Fruit fly (Drosophila melanogaster) whole organism, embryonic: Measurements from ENCODE around the gene CG18598.

Source experiments
- Abd-B ChIP-seq: fragments of 200-800 bp; sonication (Bioruptor generic); optimal IDR thresholded peaks from 2 replicates; lab custom pipeline; 2018; ENCODE audit warnings: missing biosample characterization, mild to moderate bottlenecking, missing genetic modification characterization, moderate library complexity
- Ada2b ChIP-seq: fragments of 200-800 bp; sonication (Bioruptor generic); IDR thresholded peaks from 2 replicates; pipeline ENCODE4 v1.3.6; 2022; ENCODE audit warnings: missing biosample characterization, missing genetic modification characterization
- Aef1 ChIP-seq: fragments of 200-800 bp; sonication (Bioruptor generic); IDR thresholded peaks from 3 replicates; pipeline ENCODE4 v1.3.6; 2022; ENCODE audit warnings: missing biosample characterization, missing genetic modification characterization
- CG10209 ChIP-seq: fragments of 200-800 bp; sonication (Bioruptor generic); optimal IDR thresholded peaks from 3 replicates; lab custom pipeline; 2017; ENCODE audit warnings: missing biosample characterization, mild to moderate bottlenecking, missing genetic modification characterization, missing genetic modification reagents
- CG10267 ChIP-seq: fragments of 200-800 bp; sonication (Bioruptor generic); optimal IDR thresholded peaks from 2 replicates; lab custom pipeline; 2018; ENCODE audit warnings: missing biosample characterization, mild to moderate bottlenecking, missing genetic modification characterization, moderate library complexity
- CG10321 ChIP-seq: fragments of 200-800 bp; sonication (Bioruptor generic); IDR thresholded peaks from 2 replicates; pipeline ENCODE4 v1.3.6; 2022; ENCODE audit warnings: missing biosample characterization, missing genetic modification characterization
- CG11247 ChIP-seq: fragments of 200-800 bp; sonication (Bioruptor generic); IDR thresholded peaks from 2 replicates; pipeline ENCODE4 v1.3.6; 2022; ENCODE audit warnings: missing biosample characterization, missing genetic modification characterization
- CG11398 ChIP-seq: fragments of 200-800 bp; sonication (Bioruptor generic); optimal IDR thresholded peaks from 2 replicates; lab custom pipeline; 2016; ENCODE audit warnings: missing biosample characterization, missing genetic modification characterization
- CG11560 ChIP-seq: fragments of 200-800 bp; sonication (Bioruptor generic); IDR thresholded peaks from 3 replicates; pipeline ENCODE4 v1.3.6; 2022; ENCODE audit warnings: missing biosample characterization, missing genetic modification characterization
- CG12071 ChIP-seq: fragments of 200-800 bp; sonication (Bioruptor generic); optimal IDR thresholded peaks from 3 replicates; lab custom pipeline; 2018; ENCODE audit warnings: missing biosample characterization, mild to moderate bottlenecking, missing genetic modification characterization
- CG12942 ChIP-seq: fragments of 200-800 bp; sonication (Bioruptor generic); optimal IDR thresholded peaks from 3 replicates; lab custom pipeline; 2016; ENCODE audit warnings: missing biosample characterization, missing genetic modification characterization
- CG13296 ChIP-seq: fragments of 200-800 bp; sonication (Bioruptor generic); optimal IDR thresholded peaks from 3 replicates; lab custom pipeline; 2018; ENCODE audit warnings: missing biosample characterization, mild to moderate bottlenecking, missing genetic modification characterization
- CG14014 ChIP-seq: fragments of 200-800 bp; sonication (Bioruptor generic); IDR thresholded peaks from 2 replicates; pipeline ENCODE4 v1.3.6; 2022; ENCODE audit warnings: missing biosample characterization, missing genetic modification characterization
- CG15011 ChIP-seq: fragments of 200-800 bp; sonication (Bioruptor generic); optimal IDR thresholded peaks from 3 replicates; lab custom pipeline; 2018; ENCODE audit warnings: missing biosample characterization, mild to moderate bottlenecking, missing genetic modification characterization
- CG17568 ChIP-seq: fragments of 200-800 bp; sonication (Bioruptor generic); optimal IDR thresholded peaks from 2 replicates; lab custom pipeline; 2018; ENCODE audit warnings: missing biosample characterization, mild to moderate bottlenecking, missing genetic modification characterization, moderate library complexity
- CG17802 ChIP-seq: fragments of 200-800 bp; sonication (Bioruptor generic); optimal IDR thresholded peaks from 2 replicates; lab custom pipeline; 2018; ENCODE audit warnings: missing biosample characterization, mild to moderate bottlenecking, missing genetic modification characterization, moderate library complexity
- CG33213 ChIP-seq: fragments of 200-800 bp; sonication (Bioruptor generic); optimal IDR thresholded peaks from 3 replicates; lab custom pipeline; 2016; ENCODE audit warnings: missing biosample characterization, missing genetic modification characterization
- CG4328 ChIP-seq: fragments of 200-800 bp; sonication (Bioruptor generic); optimal IDR thresholded peaks from 3 replicates; lab custom pipeline; 2017; ENCODE audit warnings: missing biosample characterization, missing genetic modification reagents, missing genetic modification characterization
- CG4617 ChIP-seq: fragments of 200-800 bp; sonication (Bioruptor generic); optimal IDR thresholded peaks from 3 replicates; lab custom pipeline; 2016; ENCODE audit warnings: missing biosample characterization, missing genetic modification characterization, borderline replicate concordance
- CG5245 ChIP-seq: fragments of 200-800 bp; sonication (Bioruptor generic); optimal IDR thresholded peaks from 3 replicates; lab custom pipeline; 2016; ENCODE audit warnings: missing biosample characterization, missing genetic modification characterization
- CG6689 ChIP-seq: fragments of 200-800 bp; sonication (Bioruptor generic); IDR thresholded peaks from 2 replicates; pipeline ENCODE4 v1.3.6; 2022; ENCODE audit warnings: missing biosample characterization, missing genetic modification characterization
- CG9876 ChIP-seq: fragments of 200-800 bp; sonication (Bioruptor generic); optimal IDR thresholded peaks from 2 replicates; lab custom pipeline; 2016; ENCODE audit warnings: missing biosample characterization, missing genetic modification characterization
- CoRest ChIP-seq: fragments of 200-800 bp; sonication (Bioruptor generic); optimal IDR thresholded peaks from 3 replicates; lab custom pipeline; 2018; ENCODE audit warnings: missing biosample characterization, mild to moderate bottlenecking, missing genetic modification characterization, moderate library complexity
- Eip74EF ChIP-seq, 2 experiments: fragments of 200-800 bp in 1 of 2; fragments of >200 bp in 1 of 2; sonication (Bioruptor generic) in 1 of 2; optimal IDR thresholded peaks; 2 replicates each; lab custom pipeline; 2017 to 2019; ENCODE audit warnings: missing biosample characterization in 2 of 2, missing genetic modification characterization in 2 of 2, mild to moderate bottlenecking in 1 of 2, moderate library complexity in 1 of 2
- Elba2 ChIP-seq: fragments of 200-800 bp; sonication (Bioruptor generic); optimal IDR thresholded peaks from 3 replicates; lab custom pipeline; 2016; ENCODE audit warnings: missing biosample characterization, missing genetic modification characterization
- Gug ChIP-seq: fragments of 200-800 bp; sonication (Bioruptor generic); IDR thresholded peaks from 4 replicates; pipeline ENCODE4 v1.3.6; 2022; ENCODE audit warnings: missing biosample characterization, missing genetic modification characterization
- Hr78 ChIP-seq, 2 experiments: fragments of 200-800 bp in 1 of 2; fragments of >200 bp in 1 of 2; sonication (Bioruptor generic) in 1 of 2; optimal IDR thresholded peaks; 2 replicates each; lab custom pipeline; 2017 to 2019; ENCODE audit warnings: missing biosample characterization in 2 of 2, missing genetic modification characterization in 2 of 2, mild to moderate bottlenecking in 1 of 2, moderate library complexity in 1 of 2
- NFAT ChIP-seq: fragments of 200-800 bp; sonication (Bioruptor generic); IDR thresholded peaks from 2 replicates; pipeline ENCODE4 v1.3.6; 2022; ENCODE audit warnings: missing biosample characterization, missing genetic modification characterization
- Usf ChIP-seq: fragments of 200-800 bp; sonication (Bioruptor generic); optimal IDR thresholded peaks from 2 replicates; lab custom pipeline; 2017; ENCODE audit warnings: missing genotype, missing biosample characterization, missing genetic modification characterization
- Xbp1 ChIP-seq: fragments of 200-800 bp; sonication (Bioruptor generic); optimal IDR thresholded peaks from 3 replicates; lab custom pipeline; 2016; ENCODE audit warnings: missing biosample characterization, mild to moderate bottlenecking, missing genetic modification characterization
- chif ChIP-seq, 2 experiments: fragments of 200-800 bp; sonication (Bioruptor generic); optimal IDR thresholded peaks; 3 replicates each; lab custom pipeline; 2016; ENCODE audit warnings: missing biosample characterization in 2 of 2, missing genetic modification characterization in 2 of 2
- ci ChIP-seq: fragments of 200-800 bp; sonication (Bioruptor generic); IDR thresholded peaks from 3 replicates; pipeline ENCODE4 v1.3.6; 2022; ENCODE audit warnings: missing biosample characterization, missing genetic modification characterization
- cwo ChIP-seq: fragments of 200-800 bp; sonication (Bioruptor generic); optimal IDR thresholded peaks from 3 replicates; lab custom pipeline; 2017; ENCODE audit warnings: missing biosample characterization, missing genetic modification characterization, mild to moderate bottlenecking, moderate library complexity, missing genetic modification reagents
- eve ChIP-seq, 2 experiments: fragments of >200 bp; optimal IDR thresholded peaks; 2 replicates each; lab custom pipeline; 2017; ENCODE audit warnings: missing biosample characterization in 2 of 2, missing genetic modification characterization in 2 of 2
- fd102C ChIP-seq: fragments of 200-800 bp; sonication (Bioruptor generic); optimal IDR thresholded peaks from 2 replicates; lab custom pipeline; 2018; ENCODE audit warnings: missing biosample characterization, mild to moderate bottlenecking, missing genetic modification characterization, moderate library complexity
- ftz-f1 ChIP-seq: fragments of 200-800 bp; sonication (Bioruptor generic); optimal IDR thresholded peaks from 2 replicates; lab custom pipeline; 2016; ENCODE audit warnings: missing biosample characterization, missing genetic modification characterization
- h ChIP-seq: fragments of >200 bp; optimal IDR thresholded peaks from 2 replicates; lab custom pipeline; 2017
- hb ChIP-seq: fragments of 200-800 bp; sonication (Bioruptor generic); IDR thresholded peaks from 3 replicates; pipeline ENCODE4 v1.3.6; 2022; ENCODE audit warnings: missing biosample characterization, missing genetic modification characterization; ENCODE audit not compliant: partially characterized antibody
- hkb ChIP-seq, 2 experiments: fragments of 200-800 bp in 1 of 2; fragments of >200 bp in 1 of 2; sonication (Bioruptor generic) in 1 of 2; IDR thresholded peaks in 1 of 2; optimal IDR thresholded peaks in 1 of 2; 2 replicates each; pipeline versions ENCODE4 v1.3.6 to Lab custom; 2017 to 2022; ENCODE audit warnings: missing biosample characterization in 1 of 2, missing genetic modification characterization in 1 of 2
- ken ChIP-seq: fragments of 200-800 bp; sonication (Bioruptor generic); IDR thresholded peaks from 3 replicates; pipeline ENCODE4 v1.3.6; 2022; ENCODE audit warnings: missing biosample characterization, missing genetic modification characterization
- nmo ChIP-seq: fragments of 200-800 bp; sonication (Bioruptor generic); optimal IDR thresholded peaks from 2 replicates; lab custom pipeline; 2018; ENCODE audit warnings: missing biosample characterization, mild to moderate bottlenecking, missing genetic modification characterization, moderate library complexity
- onecut ChIP-seq: fragments of 200-800 bp; sonication (Bioruptor generic); IDR thresholded peaks from 2 replicates; pipeline ENCODE4 v1.3.6; 2022; ENCODE audit warnings: missing biosample characterization, missing genetic modification characterization
- pb ChIP-seq: fragments of 200-800 bp; sonication (Bioruptor generic); optimal IDR thresholded peaks from 3 replicates; lab custom pipeline; 2016; ENCODE audit warnings: missing biosample characterization, missing genetic modification characterization
- phol ChIP-seq: fragments of 200-800 bp; sonication (Bioruptor generic); optimal IDR thresholded peaks from 3 replicates; lab custom pipeline; 2018; ENCODE audit warnings: missing biosample characterization, mild to moderate bottlenecking, missing genetic modification characterization, moderate library complexity
- sens-2 ChIP-seq: fragments of 200-800 bp; sonication (Bioruptor generic); IDR thresholded peaks from 2 replicates; pipeline ENCODE4 v1.3.6; 2022; ENCODE audit warnings: missing biosample characterization, missing genetic modification characterization
- sisA ChIP-seq: fragments of 200-800 bp; sonication (Bioruptor generic); IDR thresholded peaks from 2 replicates; pipeline ENCODE4 v1.3.6; 2022; ENCODE audit warnings: missing biosample characterization, missing genetic modification characterization
- sna ChIP-seq: fragments of 200-800 bp; sonication (Bioruptor generic); IDR thresholded peaks from 2 replicates; pipeline ENCODE4 v1.3.6; 2022; ENCODE audit warnings: missing biosample characterization, missing genetic modification characterization; ENCODE audit not compliant: partially characterized antibody
- tna ChIP-seq: fragments of 200-800 bp; sonication (Bioruptor generic); IDR thresholded peaks from 2 replicates; pipeline ENCODE4 v1.3.6; 2022; ENCODE audit warnings: missing biosample characterization, missing genetic modification characterization; ENCODE audit not compliant: partially characterized antibody
- zfh1 ChIP-seq: fragments of 200-800 bp; sonication (Bioruptor generic); IDR thresholded peaks from 3 replicates; pipeline ENCODE4 v1.3.6; 2022; ENCODE audit warnings: missing biosample characterization, missing genetic modification characterization

CG18598 gene

DNA sequence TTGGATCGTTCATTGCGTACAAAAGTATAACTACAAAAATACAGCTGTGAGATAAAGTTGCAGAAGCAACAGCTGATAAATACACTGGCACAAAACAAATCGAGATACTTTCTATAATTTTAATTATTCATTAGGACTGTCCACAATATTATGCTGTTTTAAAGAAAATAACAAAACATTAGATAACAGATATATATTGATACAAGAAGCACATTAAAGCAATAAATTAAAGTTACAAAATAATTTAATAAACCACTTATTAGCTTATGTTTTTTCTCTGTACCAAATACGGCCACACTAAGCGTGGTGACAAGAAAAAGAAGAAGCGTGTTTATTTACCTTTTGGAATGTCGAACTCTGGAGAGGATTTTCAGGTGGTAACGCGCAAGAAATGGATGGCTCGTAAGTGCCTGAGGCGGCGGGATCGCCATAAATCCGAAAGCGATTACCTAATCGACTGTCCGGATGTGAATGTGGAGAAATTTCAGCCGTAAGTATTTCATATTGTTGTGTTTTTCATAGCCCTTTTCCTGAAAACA is 30.6 kb upstream of the CG18598 start, which contains the start of the genes CG7988 and CG7183 (continued):
- peak; percentile 89 for TF ChIP-seq CG9876 (GFP tag; lab: Kevin White, UChicago)
- TF ChIP-seq Usf: peak; percentile 94
- peak; percentile 90 for TF ChIP-seq cwo (GFP tag; lab: Kevin White, UChicago)
- TF ChIP-seq CG10209 (GFP tag; lab: Kevin White, UChicago): peak; percentile 98
- TF ChIP-seq CG15011 (GFP tag; lab: Kevin White, UChicago): peak; percentile 90
- peak; percentile 99 for TF ChIP-seq Abd-B
- TF ChIP-seq h (lab: Kevin White, UChicago): no peak
- peak; percentile 98 for TF ChIP-seq Xbp1 (GFP tag; lab: Kevin White, UChicago)
- peak; percentile 81 for TF ChIP-seq CG33213
- TF ChIP-seq CG17568: no peak
- peak; percentile 99 for TF ChIP-seq CG6689 (GFP tag; lab: Robert Waterston, UW)
- peak; percentile 83 for TF ChIP-seq CG12071 (GFP tag; lab: Kevin White, UChicago)
- TF ChIP-seq CG13296 (GFP tag; lab: Kevin White, UChicago): peak; percentile 94
- TF ChIP-seq NFAT (GFP tag; lab: Robert Waterston, UW): peak; percentile 96
- peak; percentile 98 for TF ChIP-seq sisA (GFP tag; lab: Robert Waterston, UW)
- peak; percentile 92 for TF ChIP-seq onecut (GFP tag; lab: Robert Waterston, UW)
- peak; percentile 99 for TF ChIP-seq zfh1
- no peak for TF ChIP-seq hb (GFP tag; lab: Robert Waterston, UW)
- TF ChIP-seq sna (GFP tag; lab: Robert Waterston, UW): no peak
- TF ChIP-seq CG17802 (tag; lab: Kevin White, UChicago): peak; percentile 86
- TF ChIP-seq ci (GFP tag; lab: Robert Waterston, UW): peak; percentile 97
- peak; percentile 98 for TF ChIP-seq Ada2b (GFP tag; lab: Robert Waterston, UW)
- TF ChIP-seq CG11560 (tag; lab: Robert Waterston, UW): peak; percentile 90
- peak; percentile 84 for TF ChIP-seq CG11398 (GFP tag; lab: Kevin White, UChicago)
- TF ChIP-seq CG12942 (GFP tag; lab: Kevin White, UChicago): peak; percentile 97
- TF ChIP-seq CG5245: peak; percentile 94
- no peak for TF ChIP-seq hkb (optimal IDR thresholded peaks at IDR 0.05; lab: Kevin White, UChicago)
- peak; percentile 98 for TF ChIP-seq hkb (GFP tag; IDR thresholded peaks at IDR 0.05; lab: Robert Waterston, UW)
- TF ChIP-seq fd102C (GFP tag; lab: Kevin White, UChicago): peak; percentile 95
- TF ChIP-seq eve (GFP tag; optimal IDR thresholded peaks at IDR 0.05; lab: Kevin White, UChicago): peak in 1 of 2 experiments; percentile 70
- TF ChIP-seq CG11247 (GFP tag; lab: Robert Waterston, UW): peak; percentile 98
- peak; percentile 73 for TF ChIP-seq pb
- peak; percentile 87 for TF ChIP-seq CG4328 (GFP tag; lab: Kevin White, UChicago)
- TF ChIP-seq Aef1: peak; percentile 97
- peak; percentile 58 for TF ChIP-seq ftz-f1
- TF ChIP-seq Elba2: peak; percentile 93
- TF ChIP-seq sens-2: peak; percentile 93
- peak; percentile 99 for TF ChIP-seq nmo (GFP tag; lab: Kevin White, UChicago)
- peak; percentile 96 for TF ChIP-seq ken (GFP tag; lab: Robert Waterston, UW)
- peak; percentile 84 for TF ChIP-seq CG10321 (GFP tag; lab: Robert Waterston, UW)
- no peak for TF ChIP-seq tna (GFP tag; lab: Robert Waterston, UW)
- peak; percentile 95 for TF ChIP-seq CG10267 (tag; lab: Kevin White, UChicago)
- TF ChIP-seq CG14014 (GFP tag; lab: Robert Waterston, UW): peak; percentile 97
- peak in 1 of 2 experiments; percentile 97 for TF ChIP-seq Eip74EF (GFP tag; optimal IDR thresholded peaks at IDR 0.05; lab: Kevin White, UChicago)
- TF ChIP-seq Gug: peak; percentile 95
- TF ChIP-seq CG4617: peak; percentile 98
- peak; percentile 93 to 98 for TF ChIP-seq chif (GFP tag; optimal IDR thresholded peaks at IDR 0.05; lab: Kevin White, UChicago)
- peak; percentile 98 for TF ChIP-seq phol (tag; lab: Kevin White, UChicago)
- peak in 1 of 2 experiments; percentile 92 for TF ChIP-seq Hr78 (GFP tag; optimal IDR thresholded peaks at IDR 0.05; lab: Kevin White, UChicago)
- TF ChIP-seq CoRest (tag; lab: Kevin White, UChicago): peak; percentile 99
